Worm (Caenorhabditis elegans) whole organism, L3 larva: Measurements from ENCODE around the gene H18N23.2.
A peak's percentile ranks its signal among the peaks of the same experiment; 100 is the strongest.

Experiments
- R02D3.7 ChIP-seq: fragments of 150-350 bp; optimal IDR thresholded peaks from 2 replicates; lab custom pipeline; 2014; ENCODE audit warnings: missing biosample characterization, missing genetic modification characterization
- aly-2 ChIP-seq: fragments of 150-350 bp; optimal IDR thresholded peaks from 2 replicates; lab custom pipeline; 2014; ENCODE audit warnings: missing biosample characterization, missing genetic modification characterization
- ama-1 ChIP-seq: fragments of 150-350 bp; optimal IDR thresholded peaks from 2 replicates; lab custom pipeline; 2018
- ceh-28 ChIP-seq: fragments of 150-350 bp; optimal IDR thresholded peaks from 2 replicates; lab custom pipeline; 2014; ENCODE audit warnings: missing biosample characterization, missing genetic modification reagents, missing genetic modification characterization
- ceh-82 ChIP-seq: fragments of 150-350 bp; optimal IDR thresholded peaks from 2 replicates; lab custom pipeline; 2014; ENCODE audit warnings: missing biosample characterization, missing genetic modification characterization
- ceh-9 ChIP-seq: sonication (generic microtip); optimal IDR thresholded peaks from 2 replicates; lab custom pipeline; 2018; ENCODE audit warnings: missing biosample characterization, missing genetic modification characterization
- daf-12 ChIP-seq: fragments of 150-350 bp; optimal IDR thresholded peaks from 2 replicates; lab custom pipeline; 2014; ENCODE audit warnings: missing biosample characterization, missing genetic modification reagents, missing genetic modification characterization
- egl-27 ChIP-seq: sonication (generic microtip); optimal IDR thresholded peaks from 4 replicates; lab custom pipeline; 2017; ENCODE audit warnings: missing biosample characterization, missing genetic modification reagents, missing genetic modification characterization
- egl-5 ChIP-seq: fragments of 150-350 bp; optimal IDR thresholded peaks from 2 replicates; lab custom pipeline; 2017; ENCODE audit warnings: missing biosample characterization, missing genetic modification reagents, missing genetic modification characterization, inconsistent platforms
- elt-1 ChIP-seq: fragments of 150-350 bp; optimal IDR thresholded peaks from 2 replicates; lab custom pipeline; 2014; ENCODE audit warnings: missing biosample characterization, missing genetic modification characterization
- elt-2 ChIP-seq: sonication (generic microtip); optimal IDR thresholded peaks from 2 replicates; lab custom pipeline; 2016; ENCODE audit warnings: missing genetic modification reagents, mild to moderate bottlenecking, missing genetic modification characterization, missing compliant biosample characterization
- elt-3 ChIP-seq, 3 experiments: fragments of 150-350 bp in 1 of 3; sonication (generic microtip) in 2 of 3; optimal IDR thresholded peaks; 2 replicates in 2 of 3; 4 replicates in 1 of 3; lab custom pipeline; 2014 to 2017; ENCODE audit warnings: missing biosample characterization in 3 of 3, missing genetic modification characterization in 3 of 3
- eor-1 ChIP-seq, 2 experiments: fragments of 150-350 bp; optimal IDR thresholded peaks; 2 replicates each; lab custom pipeline; 2014 to 2018; ENCODE audit warnings: missing biosample characterization in 2 of 2, missing genetic modification characterization in 2 of 2
- fkh-10 ChIP-seq: sonication (generic microtip); optimal IDR thresholded peaks from 2 replicates; lab custom pipeline; 2017; ENCODE audit warnings: missing biosample characterization, missing genetic modification reagents, missing genetic modification characterization
- fkh-2 ChIP-seq: fragments of 150-350 bp; optimal IDR thresholded peaks from 2 replicates; lab custom pipeline; 2014; ENCODE audit warnings: missing biosample characterization, missing genetic modification reagents, missing genetic modification characterization
- hmg-11 ChIP-seq: sonication (generic microtip); optimal IDR thresholded peaks from 2 replicates; lab custom pipeline; 2016; ENCODE audit warnings: missing genetic modification characterization, missing compliant biosample characterization
- jun-1 ChIP-seq: fragments of 150-350 bp; optimal IDR thresholded peaks from 2 replicates; lab custom pipeline; 2014; ENCODE audit warnings: missing biosample characterization, missing genetic modification reagents, missing genetic modification characterization
- lin-39 ChIP-seq: fragments of 150-350 bp; optimal IDR thresholded peaks from 2 replicates; lab custom pipeline; 2018; ENCODE audit warnings: missing biosample characterization, missing genetic modification reagents, missing genetic modification characterization
- nfya-1 ChIP-seq: sonication (generic microtip); optimal IDR thresholded peaks from 2 replicates; lab custom pipeline; 2017; ENCODE audit warnings: missing genetic modification characterization, mild to moderate bottlenecking, missing compliant biosample characterization, antibody characterized with exemption, moderate library complexity; ENCODE audit not compliant: insufficient read depth
- nhr-11 ChIP-seq: fragments of 150-350 bp; optimal IDR thresholded peaks from 2 replicates; lab custom pipeline; 2014; ENCODE audit warnings: missing biosample characterization, missing genetic modification characterization
- nhr-12 ChIP-seq: fragments of 150-350 bp; optimal IDR thresholded peaks from 2 replicates; lab custom pipeline; 2014; ENCODE audit warnings: missing biosample characterization, missing genetic modification characterization
- nhr-237 ChIP-seq: fragments of 150-350 bp; optimal IDR thresholded peaks from 2 replicates; lab custom pipeline; 2014; ENCODE audit warnings: missing biosample characterization, missing genetic modification characterization
- nhr-25 ChIP-seq: sonication (generic microtip); optimal IDR thresholded peaks from 2 replicates; lab custom pipeline; 2017; ENCODE audit warnings: missing biosample characterization, missing genetic modification characterization
- nhr-43 ChIP-seq: sonication (generic microtip); optimal IDR thresholded peaks from 2 replicates; lab custom pipeline; 2016; ENCODE audit warnings: mild to moderate bottlenecking, missing genetic modification characterization, missing compliant biosample characterization; ENCODE audit not compliant: poor library complexity, severe bottlenecking
- nhr-67 ChIP-seq: fragments of 150-350 bp; optimal IDR thresholded peaks from 2 replicates; lab custom pipeline; 2014; ENCODE audit warnings: missing biosample characterization, missing genetic modification characterization
- nhr-76 ChIP-seq: fragments of 150-350 bp; sonication (generic microtip); optimal IDR thresholded peaks from 5 replicates; lab custom pipeline; 2014; ENCODE audit warnings: missing biosample characterization, missing genetic modification characterization
- pha-4 ChIP-seq: fragments of 150-350 bp; optimal IDR thresholded peaks from 2 replicates; lab custom pipeline; 2014; ENCODE audit warnings: missing biosample characterization, missing genetic modification reagents, missing genetic modification characterization
- sea-2 ChIP-seq: fragments of 150-350 bp; sonication (generic microtip); optimal IDR thresholded peaks from 4 replicates; lab custom pipeline; 2014; ENCODE audit warnings: missing biosample characterization, missing genetic modification reagents, missing genetic modification characterization
- skn-1 ChIP-seq: fragments of 150-350 bp; optimal IDR thresholded peaks from 2 replicates; lab custom pipeline; 2014; ENCODE audit warnings: missing biosample characterization, missing genetic modification characterization
- snpc-4 ChIP-seq: fragments of 150-350 bp; optimal IDR thresholded peaks from 2 replicates; lab custom pipeline; 2014; ENCODE audit warnings: missing biosample characterization, missing genetic modification characterization
- tbx-2 ChIP-seq: sonication (generic microtip); optimal IDR thresholded peaks from 2 replicates; lab custom pipeline; 2016; ENCODE audit warnings: mild to moderate bottlenecking, missing genetic modification characterization, missing compliant biosample characterization
- unc-39 ChIP-seq: sonication (generic microtip); optimal IDR thresholded peaks from 4 replicates; lab custom pipeline; 2017; ENCODE audit warnings: missing biosample characterization, missing genetic modification characterization
- unc-62 ChIP-seq: fragments of 150-350 bp; sonication (generic microtip); optimal IDR thresholded peaks from 4 replicates; lab custom pipeline; 2014; ENCODE audit warnings: missing biosample characterization, missing genetic modification reagents, missing genetic modification characterization
- zag-1 ChIP-seq: fragments of 150-350 bp; optimal IDR thresholded peaks from 2 replicates; lab custom pipeline; 2014; ENCODE audit warnings: missing biosample characterization, missing genetic modification characterization
- ztf-4 ChIP-seq: fragments of 150-350 bp; optimal IDR thresholded peaks from 2 replicates; lab custom pipeline; 2014; ENCODE audit warnings: missing biosample characterization, missing genetic modification characterization

H18N23.2 gene

DNA sequence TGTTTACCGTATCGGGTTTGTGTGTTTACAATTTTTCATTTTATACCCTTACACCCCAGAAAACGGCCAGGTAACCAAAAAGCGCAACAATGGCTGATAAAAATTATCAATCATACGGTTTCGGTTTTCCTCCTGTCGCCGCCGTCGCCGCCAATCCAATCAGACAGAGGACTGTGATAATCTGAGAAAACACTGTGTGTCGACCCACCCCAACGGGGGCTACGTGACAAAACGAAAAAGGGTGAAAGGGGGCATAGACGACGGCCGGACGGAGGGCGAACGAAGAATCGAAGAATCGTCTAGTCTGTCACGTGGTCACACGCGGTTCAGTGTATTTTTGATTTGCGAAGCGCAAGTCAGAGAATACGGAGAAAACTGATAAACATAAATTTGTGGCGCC is 9.8 kb downstream of the H18N23.2 start (continued):
- TF ChIP-seq jun-1 (tag; lab: Kevin White, UChicago) = no peak
- TF ChIP-seq ztf-4 (tag; lab: Kevin White, UChicago) = no peak
- TF ChIP-seq, all 47 proteins: peak for 13

DNA sequence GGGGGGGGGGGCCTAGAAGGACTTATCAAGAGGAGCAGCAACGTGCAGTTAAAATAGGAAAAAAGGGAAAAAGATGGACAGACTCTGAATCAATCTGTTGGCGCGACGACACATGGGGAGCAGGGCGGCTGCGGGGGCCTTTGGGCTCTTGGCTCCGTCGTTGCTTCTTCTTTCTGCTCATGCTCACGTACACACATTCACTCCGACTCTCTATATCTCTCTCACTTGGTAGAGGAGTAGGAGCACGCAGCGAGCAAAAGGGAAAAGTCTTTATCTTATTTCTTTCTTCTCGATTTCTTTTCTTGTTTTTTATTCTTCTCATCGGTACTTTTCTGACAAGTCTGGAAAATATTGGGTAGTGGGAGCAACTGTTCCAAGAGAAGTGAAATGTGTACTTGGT is 12.3 kb downstream of the H18N23.2 start:
- peak; percentile 62 for TF ChIP-seq lin-39
- peak; percentile 52 for TF ChIP-seq nfya-1
- peak; percentile 36 for TF ChIP-seq ama-1
- peak; percentile 52 for TF ChIP-seq hmg-11 (tag; lab: Kevin White, UChicago)
- TF ChIP-seq elt-3 (tag; optimal IDR thresholded peaks at IDR 0.05; lab: Kevin White, UChicago) = no peak
- no peak for TF ChIP-seq nhr-11 (tag; lab: Kevin White, UChicago)
- TF ChIP-seq fkh-10 (GFP tag; lab: Kevin White, UChicago) = peak; percentile 12

DNA sequence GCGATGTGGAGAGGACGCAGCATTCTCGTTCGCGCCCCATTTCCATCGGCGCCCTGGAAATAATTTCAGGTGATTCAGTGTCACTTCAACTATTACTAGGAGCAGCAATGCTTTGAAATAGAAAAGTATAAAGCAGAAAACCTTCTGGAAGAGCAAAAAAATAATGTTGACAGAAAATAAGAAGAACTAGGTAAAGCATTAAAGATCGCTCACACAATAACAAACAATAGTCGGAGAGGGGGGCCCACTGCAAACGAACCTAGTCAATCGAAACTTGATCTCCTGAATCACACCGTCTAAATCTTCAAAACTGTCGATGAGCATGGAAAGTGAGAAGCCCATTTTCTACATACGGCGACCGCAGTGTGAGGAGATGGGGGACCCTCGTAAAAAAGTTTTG is 12.7 kb downstream of the H18N23.2 start:
- TF ChIP-seq fkh-10 (GFP tag; lab: Kevin White, UChicago) (no peak), egl-5 (tag; lab: Kevin White, UChicago) (no peak)

DNA sequence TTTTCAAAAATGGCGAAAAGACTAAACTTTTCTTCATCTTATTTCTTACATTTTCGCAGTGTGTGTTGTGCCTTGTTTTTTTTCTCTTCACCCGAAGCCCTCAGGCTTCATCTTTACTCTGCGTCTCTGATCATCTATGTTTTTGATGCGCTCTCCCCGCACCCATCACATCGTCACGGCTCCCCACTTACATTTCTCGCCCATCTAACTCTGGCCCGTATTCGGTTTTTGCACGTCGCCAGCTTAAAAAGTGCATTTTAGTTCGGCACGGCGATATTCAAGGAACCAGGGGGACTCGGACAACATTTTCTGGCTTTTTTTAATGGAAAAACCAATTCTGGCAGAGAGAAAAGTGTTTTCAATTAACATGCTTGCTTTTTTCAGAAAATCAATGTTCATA is 13.3 kb downstream of the H18N23.2 start:
- TF ChIP-seq unc-39 (tag; lab: Kevin White, UChicago) (no peak), nhr-11 (tag; lab: Kevin White, UChicago) (no peak), nhr-237 (tag; lab: Kevin White, UChicago) (no peak), R02D3.7 (tag; lab: Kevin White, UChicago) (no peak), aly-2 (no peak), tbx-2 (tag; lab: Kevin White, UChicago) (no peak), elt-3 (tag; optimal IDR thresholded peaks at IDR 0.05; lab: Kevin White, UChicago) (no peak), nhr-25 (tag; lab: Kevin White, UChicago) (no peak), nhr-43 (tag; lab: Kevin White, UChicago) (peak; percentile 27), lin-39 (peak; percentile 69), skn-1 (tag; lab: Kevin White, UChicago) (no peak), fkh-2 (tag; lab: Kevin White, UChicago) (no peak), snpc-4 (no peak), nhr-67 (no peak), elt-1 (tag; lab: Kevin White, UChicago) (no peak), ztf-4 (tag; lab: Kevin White, UChicago) (no peak), sea-2 (GFP tag; lab: Kevin White, UChicago) (no peak), ceh-82 (tag; lab: Kevin White, UChicago) (no peak), eor-1 (tag; optimal IDR thresholded peaks at IDR 0.05; lab: Kevin White, UChicago) (no peak), unc-62 (GFP tag; lab: Kevin White, UChicago) (no peak), nhr-12 (no peak), pha-4 (tag; lab: Kevin White, UChicago) (no peak), ama-1 (peak; percentile 78), egl-27 (tag; lab: Kevin White, UChicago) (no peak), daf-12 (no peak), elt-2 (tag; lab: Kevin White, UChicago) (no peak), ceh-28 (tag; lab: Kevin White, UChicago) (no peak), nfya-1 (peak; percentile 53), ceh-9 (tag; lab: Kevin White, UChicago) (no peak), hmg-11 (tag; lab: Kevin White, UChicago) (no peak), fkh-10 (GFP tag; lab: Kevin White, UChicago) (no peak), egl-5 (tag; lab: Kevin White, UChicago) (no peak)

DNA sequence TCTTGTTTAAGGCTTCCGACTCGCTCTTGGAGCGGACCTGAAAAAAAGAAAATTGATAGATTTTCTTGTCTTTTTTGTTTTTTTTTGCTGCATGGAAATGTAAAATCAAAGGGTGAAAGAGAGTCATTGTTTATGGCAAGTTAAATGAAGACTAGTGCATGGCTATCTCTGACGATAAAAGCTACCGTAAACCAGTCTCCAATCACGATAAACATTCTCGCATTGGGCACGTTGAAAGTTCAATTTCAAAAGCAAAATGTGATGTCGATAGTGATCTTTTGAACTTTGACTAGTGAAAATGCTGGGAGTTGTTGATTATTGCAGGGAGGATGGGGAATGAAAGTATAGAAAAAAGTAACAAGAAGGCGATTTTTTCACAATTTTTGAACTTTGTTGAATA is 14.1 kb downstream of the H18N23.2 start:
- no peak for TF ChIP-seq unc-39 (tag; lab: Kevin White, UChicago)
- TF ChIP-seq ceh-82 (tag; lab: Kevin White, UChicago) = no peak
- TF ChIP-seq zag-1 (tag; lab: Kevin White, UChicago) = no peak
- TF ChIP-seq hmg-11 (tag; lab: Kevin White, UChicago) = no peak
- peak; percentile 63 for TF ChIP-seq nfya-1
- no peak for TF ChIP-seq daf-12
- no peak for TF ChIP-seq nhr-76 (tag; lab: Kevin White, UChicago)
- TF ChIP-seq elt-2 (tag; lab: Kevin White, UChicago) = peak; percentile 18
- no peak for TF ChIP-seq lin-39
- TF ChIP-seq jun-1 (tag; lab: Kevin White, UChicago) = no peak
